Fruit fly (Drosophila melanogaster) whole organism, embryonic: ENCODE data around the gene Gr64f.

ENCODE experiments used
- Bdp1 ChIP-seq: fragments of 200-800 bp; sonication (Bioruptor generic); optimal IDR thresholded peaks from 3 replicates; lab custom pipeline; 2016; ENCODE audit warnings: missing biosample characterization, missing genetic modification characterization
- CG10209 ChIP-seq: fragments of 200-800 bp; sonication (Bioruptor generic); optimal IDR thresholded peaks from 3 replicates; lab custom pipeline; 2017; ENCODE audit warnings: missing biosample characterization, mild to moderate bottlenecking, missing genetic modification characterization, missing genetic modification reagents
- CG1024 ChIP-seq: fragments of 200-800 bp; sonication (Bioruptor generic); IDR thresholded peaks from 2 replicates; pipeline ENCODE4 v1.3.6; 2022; ENCODE audit warnings: missing biosample characterization, missing genetic modification characterization
- CG12942 ChIP-seq: fragments of 200-800 bp; sonication (Bioruptor generic); optimal IDR thresholded peaks from 3 replicates; lab custom pipeline; 2016; ENCODE audit warnings: missing biosample characterization, missing genetic modification characterization
- CG13424 ChIP-seq: fragments of 200-800 bp; sonication (Bioruptor generic); optimal IDR thresholded peaks from 2 replicates; lab custom pipeline; 2019; ENCODE audit warnings: missing biosample characterization, mild to moderate bottlenecking, missing genetic modification characterization, moderate library complexity
- CG13775 ChIP-seq: fragments of 200-800 bp; sonication (Bioruptor generic); optimal IDR thresholded peaks from 3 replicates; lab custom pipeline; 2017; ENCODE audit warnings: missing biosample characterization, mild to moderate bottlenecking, missing genetic modification characterization
- CG15073 ChIP-seq: fragments of 200-800 bp; sonication (Bioruptor generic); optimal IDR thresholded peaks from 2 replicates; lab custom pipeline; 2016; ENCODE audit warnings: missing biosample characterization, missing genetic modification characterization
- CG15269 ChIP-seq: fragments of 200-800 bp; sonication (Bioruptor generic); optimal IDR thresholded peaks from 2 replicates; lab custom pipeline; 2018; ENCODE audit warnings: missing biosample characterization, mild to moderate bottlenecking, missing genetic modification characterization, moderate library complexity
- CG1647 ChIP-seq: fragments of 200-800 bp; sonication (Bioruptor generic); optimal IDR thresholded peaks from 3 replicates; lab custom pipeline; 2016; ENCODE audit warnings: missing biosample characterization, missing genetic modification characterization
- CG17612 ChIP-seq: fragments of 200-800 bp; sonication (Bioruptor generic); IDR thresholded peaks from 2 replicates; pipeline ENCODE4 v1.3.6; 2022; ENCODE audit warnings: missing biosample characterization, missing genetic modification characterization
- CG17829 ChIP-seq: fragments of 200-800 bp; optimal IDR thresholded peaks from 2 replicates; lab custom pipeline; 2019; ENCODE audit warnings: missing biosample characterization, mild to moderate bottlenecking, missing genetic modification characterization, moderate library complexity
- CG2199 ChIP-seq: fragments of 200-800 bp; sonication (Bioruptor generic); IDR thresholded peaks from 3 replicates; pipeline ENCODE4 v1.3.6; 2022; ENCODE audit warnings: missing biosample characterization, missing genetic modification characterization
- CG31441 ChIP-seq: fragments of 200-800 bp; sonication (Bioruptor generic); IDR thresholded peaks from 2 replicates; pipeline ENCODE4 v1.3.6; 2022; ENCODE audit warnings: missing biosample characterization, missing genetic modification characterization
- CG7556 ChIP-seq: fragments of 200-800 bp; sonication (Bioruptor generic); optimal IDR thresholded peaks from 2 replicates; lab custom pipeline; 2017; ENCODE audit warnings: missing biosample characterization, mild to moderate bottlenecking, missing genetic modification characterization
- CG7963 ChIP-seq: fragments of 200-800 bp; sonication (Bioruptor generic); IDR thresholded peaks from 3 replicates; pipeline ENCODE4 v1.3.6; 2022; ENCODE audit warnings: missing biosample characterization, missing genetic modification characterization; ENCODE audit not compliant: partially characterized antibody
- CG9437 ChIP-seq: fragments of 200-800 bp; sonication (Bioruptor generic); optimal IDR thresholded peaks from 2 replicates; lab custom pipeline; 2018; ENCODE audit warnings: missing biosample characterization, mild to moderate bottlenecking, missing genetic modification characterization
- CG9797 ChIP-seq: fragments of 200-800 bp; sonication (Bioruptor generic); optimal IDR thresholded peaks from 3 replicates; lab custom pipeline; 2018; ENCODE audit warnings: missing biosample characterization, mild to moderate bottlenecking, missing genetic modification characterization
- CHES-1-like ChIP-seq: fragments of 200-800 bp; sonication (Bioruptor generic); optimal IDR thresholded peaks from 2 replicates; lab custom pipeline; 2016; ENCODE audit warnings: missing biosample characterization, missing genetic modification characterization
- CkIIα-i1 ChIP-seq: fragments of 200-800 bp; sonication (Bioruptor generic); IDR thresholded peaks from 2 replicates; pipeline ENCODE4 v1.3.6; 2022; ENCODE audit warnings: missing biosample characterization, missing genetic modification characterization
- Dref ChIP-seq: fragments of 200-800 bp; sonication (Bioruptor generic); IDR thresholded peaks from 2 replicates; pipeline ENCODE4 v1.3.6; 2022; ENCODE audit warnings: missing biosample characterization, missing genetic modification characterization
- HLH3B ChIP-seq: fragments of 200-800 bp; sonication (Bioruptor generic); IDR thresholded peaks from 2 replicates; pipeline ENCODE4 v1.3.6; 2022; ENCODE audit warnings: missing biosample characterization, missing genetic modification characterization
- Hey ChIP-seq: fragments of 200-800 bp; sonication (Bioruptor generic); optimal IDR thresholded peaks from 3 replicates; lab custom pipeline; 2018; ENCODE audit warnings: missing biosample characterization, mild to moderate bottlenecking, missing genetic modification characterization
- MESR4 ChIP-seq: fragments of 200-800 bp; sonication (Bioruptor generic); optimal IDR thresholded peaks from 2 replicates; lab custom pipeline; 2018; ENCODE audit warnings: missing biosample characterization, mild to moderate bottlenecking, missing genetic modification characterization, moderate library complexity
- MTF-1 ChIP-seq: fragments of 200-800 bp; sonication (Bioruptor generic); optimal IDR thresholded peaks from 2 replicates; lab custom pipeline; 2018; ENCODE audit warnings: missing biosample characterization, mild to moderate bottlenecking, missing genetic modification characterization, borderline replicate concordance
- Mes4 ChIP-seq: fragments of 200-800 bp; sonication (Bioruptor generic); optimal IDR thresholded peaks from 2 replicates; lab custom pipeline; 2016; ENCODE audit warnings: missing biosample characterization, missing genetic modification characterization
- Mrtf ChIP-seq: fragments of 200-800 bp; sonication (Bioruptor generic); IDR thresholded peaks from 3 replicates; pipeline ENCODE4 v1.3.6; 2022; ENCODE audit warnings: missing biosample characterization, missing genetic modification characterization
- Usf ChIP-seq: fragments of 200-800 bp; sonication (Bioruptor generic); optimal IDR thresholded peaks from 2 replicates; lab custom pipeline; 2017; ENCODE audit warnings: missing genotype, missing biosample characterization, missing genetic modification characterization
- bigmax ChIP-seq: fragments of 200-800 bp; sonication (Bioruptor generic); optimal IDR thresholded peaks from 2 replicates; lab custom pipeline; 2018; ENCODE audit warnings: missing biosample characterization, mild to moderate bottlenecking, missing genetic modification characterization
- cad ChIP-seq: fragments of >200 bp; optimal IDR thresholded peaks from 2 replicates; lab custom pipeline; 2017; ENCODE audit warnings: missing biosample characterization, missing genetic modification characterization
- cg ChIP-seq: fragments of 200-800 bp; sonication (Bioruptor generic); optimal IDR thresholded peaks from 3 replicates; lab custom pipeline; 2019; ENCODE audit warnings: missing biosample characterization, mild to moderate bottlenecking, missing genetic modification characterization, moderate library complexity
- dati ChIP-seq: fragments of 200-800 bp; sonication (Bioruptor generic); IDR thresholded peaks from 2 replicates; pipeline ENCODE4 v1.3.6; 2022; ENCODE audit warnings: missing biosample characterization, missing genetic modification characterization
- dm ChIP-seq: fragments of 200-800 bp; sonication (Bioruptor generic); optimal IDR thresholded peaks from 3 replicates; lab custom pipeline; 2016; ENCODE audit warnings: missing biosample characterization, missing genetic modification characterization
- dmrt11E ChIP-seq: fragments of 200-800 bp; sonication (Bioruptor generic); optimal IDR thresholded peaks from 3 replicates; lab custom pipeline; 2018; ENCODE audit warnings: missing biosample characterization, mild to moderate bottlenecking, missing genetic modification characterization, moderate library complexity
- hth ChIP-seq: fragments of >200 bp; optimal IDR thresholded peaks from 2 replicates; lab custom pipeline; 2017; ENCODE audit warnings: inconsistent platforms
- kah ChIP-seq: fragments of 200-800 bp; sonication (Bioruptor generic); optimal IDR thresholded peaks from 2 replicates; lab custom pipeline; 2018; ENCODE audit warnings: missing biosample characterization, mild to moderate bottlenecking, missing genetic modification characterization
- lmd ChIP-seq: fragments of 200-800 bp; sonication (Bioruptor generic); IDR thresholded peaks from 2 replicates; pipeline ENCODE4 v1.3.6; 2022; ENCODE audit warnings: missing biosample characterization, missing genetic modification characterization
- lola ChIP-seq, 3 experiments: fragments of >200 bp in 2 of 3; fragments of 200-800 bp in 1 of 3; sonication (Bioruptor generic) in 1 of 3; optimal IDR thresholded peaks; 2 replicates each; lab custom pipeline; 2017 to 2019; ENCODE audit warnings: missing biosample characterization in 3 of 3, missing genetic modification characterization in 3 of 3, mild to moderate bottlenecking in 1 of 3, moderate library complexity in 1 of 3
- oc ChIP-seq: fragments of 200-800 bp; sonication (Bioruptor generic); optimal IDR thresholded peaks from 2 replicates; lab custom pipeline; 2018; ENCODE audit warnings: missing biosample characterization, mild to moderate bottlenecking, missing genetic modification characterization, moderate library complexity
- otp ChIP-seq: fragments of 200-800 bp; sonication (Bioruptor generic); IDR thresholded peaks from 3 replicates; pipeline ENCODE4, ENCODE4 v1.3.6; 2022; ENCODE audit warnings: missing biosample characterization, missing genetic modification characterization
- p53 ChIP-seq: fragments of 200-800 bp; sonication (Bioruptor generic); optimal IDR thresholded peaks from 2 replicates; lab custom pipeline; 2016; ENCODE audit warnings: missing biosample characterization, missing genetic modification characterization
- prd ChIP-seq, 3 experiments: fragments of >200 bp in 2 of 3; fragments of 200-800 bp in 1 of 3; sonication (Bioruptor generic) in 1 of 3; optimal IDR thresholded peaks in 2 of 3; IDR thresholded peaks in 1 of 3; 2 replicates in 2 of 3; 3 replicates in 1 of 3; pipeline versions ENCODE4 v1.3.6 to Lab custom; 2017 to 2022; ENCODE audit warnings: missing biosample characterization in 1 of 3, missing genetic modification characterization in 1 of 3
- sd ChIP-seq: fragments of 200-800 bp; sonication (Bioruptor generic); optimal IDR thresholded peaks from 3 replicates; lab custom pipeline; 2018; ENCODE audit warnings: missing biosample characterization, mild to moderate bottlenecking, missing genetic modification characterization, moderate library complexity
- sens ChIP-seq: fragments of 200-800 bp; sonication (Bioruptor generic); peaks from one replicate; lab custom pipeline; 2016; ENCODE audit warnings: missing biosample characterization, missing genetic modification characterization
- sqz ChIP-seq: fragments of 200-800 bp; sonication (Bioruptor generic); optimal IDR thresholded peaks from 3 replicates; lab custom pipeline; 2018; ENCODE audit warnings: missing biosample characterization, mild to moderate bottlenecking, missing genetic modification characterization
- sr ChIP-seq: fragments of 200-800 bp; sonication (Bioruptor generic); IDR thresholded peaks from 3 replicates; pipeline ENCODE4 v1.3.6; 2022; ENCODE audit warnings: missing biosample characterization, missing genetic modification characterization
- tin ChIP-seq: fragments of 200-800 bp; sonication (Bioruptor generic); optimal IDR thresholded peaks from 3 replicates; lab custom pipeline; 2016; ENCODE audit warnings: missing biosample characterization, missing genetic modification characterization
- tx ChIP-seq: fragments of 200-800 bp; sonication (Bioruptor generic); optimal IDR thresholded peaks from 2 replicates; lab custom pipeline; 2016; ENCODE audit warnings: missing biosample characterization, missing genetic modification characterization
- vfl ChIP-seq: fragments of 200-800 bp; sonication (Bioruptor generic); optimal IDR thresholded peaks from 2 replicates; lab custom pipeline; 2016; ENCODE audit warnings: missing biosample characterization, missing genetic modification characterization

Gr64f gene

DNA sequence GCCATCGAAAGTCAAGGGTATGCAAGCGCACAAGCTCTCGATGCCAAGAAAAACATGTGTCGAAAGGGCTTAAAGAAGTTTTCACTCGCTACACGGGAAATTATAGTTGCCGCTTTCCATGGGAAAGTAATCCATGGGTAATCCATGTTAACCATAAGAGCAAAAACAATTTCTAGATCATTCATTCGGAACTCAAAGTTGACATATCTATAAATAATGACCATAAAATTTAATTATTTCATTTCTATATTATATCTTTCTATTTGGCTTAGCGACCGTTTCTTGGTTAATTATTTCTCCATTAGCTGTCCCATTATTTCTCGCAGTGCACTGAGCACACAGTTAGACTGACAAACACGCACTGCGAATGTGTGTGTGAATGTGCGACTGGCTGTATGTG lies 34.9 kb upstream of the Gr64f start (continued):
- TF ChIP-seq Bdp1 (no peak), CG1647 (GFP tag; lab: Kevin White, UChicago) (no peak), Usf (no peak), sd (tag; lab: Kevin White, UChicago) (no peak), dm (GFP tag; lab: Kevin White, UChicago) (no peak), CG13775 (GFP tag; lab: Kevin White, UChicago) (peak; percentile 38), CG9797 (no peak), kah (GFP tag; lab: Kevin White, UChicago) (no peak), CG1024 (GFP tag; lab: Robert Waterston, UW) (no peak), CG15073 (no peak), Dref (no peak), CG17612 (GFP tag; lab: Robert Waterston, UW) (no peak), sr (GFP tag; lab: Robert Waterston, UW) (no peak), CG7556 (GFP tag; lab: Kevin White, UChicago) (peak; percentile 72), CG17829 (no peak), dati (no peak), dmrt11E (tag; lab: Kevin White, UChicago) (no peak), hth (no peak), tx (GFP tag; lab: Kevin White, UChicago) (no peak), cad (GFP tag; lab: Kevin White, UChicago) (no peak), CG12942 (GFP tag; lab: Kevin White, UChicago) (no peak), p53 (no peak), Hey (tag; lab: Kevin White, UChicago) (no peak), lola (GFP tag; optimal IDR thresholded peaks at IDR 0.05; lab: Kevin White, UChicago) (peak in 1 of 3 experiments; percentile 26), MESR4 (GFP tag; lab: Kevin White, UChicago) (no peak), bigmax (no peak), prd (optimal IDR thresholded peaks at IDR 0.05; lab: Kevin White, UChicago) (no peak), prd (GFP tag; IDR thresholded peaks at IDR 0.05; lab: Robert Waterston, UW) (peak; percentile 15; the same call in 1 of the 3 replicates), otp (no peak), tin (GFP tag; lab: Kevin White, UChicago) (no peak), vfl (GFP tag; lab: Kevin White, UChicago) (no peak), cg (GFP tag; lab: Kevin White, UChicago) (no peak), CHES-1-like (GFP tag; lab: Kevin White, UChicago) (no peak), CG7963 (GFP tag; lab: Robert Waterston, UW) (no peak), lmd (GFP tag; lab: Robert Waterston, UW) (no peak), CG31441 (GFP tag; lab: Robert Waterston, UW) (peak; percentile 22; the same call in 1 of the 2 replicates), CG13424 (tag; lab: Kevin White, UChicago) (peak; percentile 67), CG9437 (GFP tag; lab: Kevin White, UChicago) (peak; percentile 32), sens (GFP tag; lab: Kevin White, UChicago) (no peak), MTF-1 (no peak), oc (tag; lab: Kevin White, UChicago) (no peak), CG2199 (GFP tag; lab: Robert Waterston, UW) (no peak), CG15269 (tag; lab: Kevin White, UChicago) (peak; percentile 61), sqz (GFP tag; lab: Kevin White, UChicago) (no peak), CG10209 (GFP tag; lab: Kevin White, UChicago) (peak; percentile 52), Mes4 (GFP tag; lab: Kevin White, UChicago) (no peak), CkIIα-i1 (GFP tag; lab: Robert Waterston, UW) (no peak), Mrtf (GFP tag; lab: Robert Waterston, UW) (no peak), HLH3B (GFP tag; lab: Robert Waterston, UW) (no peak)
